Fruit fly (Drosophila melanogaster) whole organism, adult: ENCODE measurements around the gene CG7512.

Experiments
- CG11617 ChIP-seq: fragments of 200-800 bp; sonication (Bioruptor generic); optimal IDR thresholded peaks from 2 replicates; lab custom pipeline; 2017; ENCODE audit warnings: mild to moderate bottlenecking, missing biosample characterization, missing genetic modification reagents, missing genetic modification characterization
- CG12768 ChIP-seq: fragments of 200-800 bp; sonication (Bioruptor generic); optimal IDR thresholded peaks from 2 replicates; lab custom pipeline; 2017; ENCODE audit warnings: missing biosample characterization, missing genetic modification characterization, mild to moderate bottlenecking, moderate library complexity, missing genetic modification reagents
- CG14711 ChIP-seq: fragments of 200-800 bp; sonication (Bioruptor generic); optimal IDR thresholded peaks from 2 replicates; lab custom pipeline; 2018; ENCODE audit warnings: missing biosample characterization, mild to moderate bottlenecking, missing genetic modification characterization, moderate library complexity
- CG1620 ChIP-seq: fragments of 200-800 bp; sonication (Bioruptor generic); optimal IDR thresholded peaks from 2 replicates; lab custom pipeline; 2016; ENCODE audit warnings: missing biosample characterization, missing genetic modification characterization
- CG33017 ChIP-seq: fragments of 200-800 bp; sonication (Bioruptor generic); optimal IDR thresholded peaks from 2 replicates; lab custom pipeline; 2018; ENCODE audit warnings: missing biosample characterization, mild to moderate bottlenecking, missing genetic modification characterization, moderate library complexity
- CG5204 ChIP-seq: fragments of 200-800 bp; sonication (Bioruptor generic); optimal IDR thresholded peaks from 2 replicates; lab custom pipeline; 2016; ENCODE audit warnings: missing biosample characterization, missing genetic modification characterization
- CG7045 ChIP-seq: fragments of 200-800 bp; sonication (Bioruptor generic); optimal IDR thresholded peaks from 2 replicates; lab custom pipeline; 2017; ENCODE audit warnings: missing biosample characterization, mild to moderate bottlenecking, missing genetic modification characterization
- CG7101 ChIP-seq: fragments of 200-800 bp; sonication (Bioruptor generic); optimal IDR thresholded peaks from 2 replicates; lab custom pipeline; 2018; ENCODE audit warnings: missing biosample characterization, mild to moderate bottlenecking, missing genetic modification characterization, moderate library complexity
- Clk ChIP-seq: fragments of 200-800 bp; sonication (Bioruptor generic); optimal IDR thresholded peaks from 2 replicates; lab custom pipeline; 2017; ENCODE audit warnings: missing biosample characterization, missing genetic modification characterization
- Crg-1 ChIP-seq: fragments of 200-800 bp; sonication (Bioruptor generic); optimal IDR thresholded peaks from 2 replicates; lab custom pipeline; 2016; ENCODE audit warnings: missing biosample characterization, missing genetic modification characterization
- Hr96 ChIP-seq: fragments of 200-800 bp; sonication (Bioruptor generic); optimal IDR thresholded peaks from 2 replicates; lab custom pipeline; 2016; ENCODE audit warnings: missing biosample characterization, missing genetic modification characterization
- Mnt ChIP-seq: fragments of 200-800 bp; sonication (Bioruptor generic); optimal IDR thresholded peaks from 2 replicates; lab custom pipeline; 2016; ENCODE audit warnings: missing biosample characterization, mild to moderate bottlenecking, missing genetic modification characterization
- bab1 ChIP-seq: fragments of 200-800 bp; sonication (Bioruptor generic); optimal IDR thresholded peaks from 3 replicates; lab custom pipeline; 2019; ENCODE audit warnings: missing biosample characterization, mild to moderate bottlenecking, missing genetic modification characterization, moderate library complexity
- cic ChIP-seq: fragments of 200-800 bp; sonication (Bioruptor generic); optimal IDR thresholded peaks from 2 replicates; lab custom pipeline; 2017; ENCODE audit warnings: missing biosample characterization, mild to moderate bottlenecking, missing genetic modification characterization, moderate library complexity
- cnc ChIP-seq, 2 experiments: fragments of >200 bp; optimal IDR thresholded peaks; 2 replicates each; lab custom pipeline; 2017
- kay ChIP-seq: fragments of 200-800 bp; sonication (Bioruptor generic); peaks from one replicate; lab custom pipeline; 2016; ENCODE audit warnings: missing biosample characterization, missing genetic modification characterization, borderline replicate concordance
- ovo ChIP-seq: fragments of 200-800 bp; sonication (Bioruptor generic); optimal IDR thresholded peaks from 2 replicates; lab custom pipeline; 2016; ENCODE audit warnings: missing biosample characterization, missing genetic modification characterization
- pad ChIP-seq: fragments of 200-800 bp; sonication (Bioruptor generic); optimal IDR thresholded peaks from 3 replicates; lab custom pipeline; 2017; ENCODE audit warnings: missing biosample characterization, missing genetic modification characterization, mild to moderate bottlenecking, moderate library complexity, missing genetic modification reagents
- tj ChIP-seq: fragments of 200-800 bp; sonication (Bioruptor generic); optimal IDR thresholded peaks from 3 replicates; lab custom pipeline; 2017; ENCODE audit warnings: missing biosample characterization, mild to moderate bottlenecking, missing genetic modification characterization, moderate library complexity
- toe ChIP-seq: fragments of 200-800 bp; sonication (Bioruptor generic); optimal IDR thresholded peaks from 2 replicates; lab custom pipeline; 2016; ENCODE audit warnings: missing biosample characterization, missing genetic modification characterization

Gene CG7512

dm6 chr3L:11549432-11549831 is 35.9 kb downstream of the CG7512 start:
- TF ChIP-seq tj (GFP tag; lab: Kevin White, UChicago) (peak; percentile 59), bab1 (GFP tag; lab: Kevin White, UChicago) (no peak)

DNA sequence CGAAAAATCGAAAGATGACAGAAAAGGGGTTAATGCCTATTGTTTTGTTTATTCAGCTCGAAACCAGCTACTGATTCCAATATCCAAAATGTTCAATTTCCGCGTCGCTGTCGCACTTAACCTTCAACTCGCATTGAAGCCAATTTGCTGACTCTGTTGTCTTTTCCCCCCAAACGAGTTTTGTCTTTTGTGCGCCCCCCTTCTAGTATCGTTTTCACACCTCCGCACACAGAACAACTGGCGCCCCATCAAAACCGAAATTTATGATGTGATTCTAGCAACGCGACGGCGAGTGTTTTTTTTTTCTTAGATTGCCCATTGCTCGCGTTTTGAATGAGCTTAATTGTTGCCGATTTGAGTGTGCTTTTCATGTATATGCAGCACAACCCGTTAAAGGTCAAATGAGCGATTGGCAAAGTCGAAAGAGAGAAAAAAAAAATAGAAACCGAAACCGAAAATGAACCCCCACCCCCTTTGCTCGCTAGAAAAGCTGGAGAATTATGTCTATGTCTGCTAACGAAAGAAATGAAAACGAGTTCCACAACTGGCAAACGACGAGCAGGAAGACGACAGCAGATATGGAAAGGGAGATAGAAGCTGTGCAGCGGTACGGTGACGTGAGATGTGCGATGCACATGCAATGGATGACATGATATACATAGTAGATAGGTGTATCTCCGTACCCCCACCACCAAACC is 37.0 kb downstream of the CG7512 start:
- TF ChIP-seq CG1620 (GFP tag; lab: Kevin White, UChicago) (no peak), tj (GFP tag; lab: Kevin White, UChicago) (peak; percentile 89)

DNA sequence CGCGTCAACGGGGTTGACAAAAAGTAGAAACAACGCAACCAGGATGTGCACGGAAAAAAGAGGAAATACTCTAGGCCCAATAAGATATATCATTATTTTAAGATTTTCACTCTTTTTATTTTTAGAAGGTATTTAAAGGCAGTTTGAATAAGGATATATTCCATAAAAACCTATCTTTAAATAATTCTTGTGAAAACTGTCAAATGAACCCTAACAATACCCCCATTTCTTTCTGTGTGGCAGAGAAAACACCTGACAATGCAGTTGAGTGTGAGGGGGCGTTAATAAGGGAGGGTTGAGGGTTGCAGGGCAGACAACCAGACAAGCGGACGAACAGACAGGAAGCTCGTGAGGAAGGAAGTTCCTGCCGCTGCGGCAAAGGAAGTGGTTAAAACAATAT is 38.4 kb downstream of the CG7512 start:
- TF ChIP-seq CG5204 (no peak), kay (no peak), pad (no peak), CG14711 (peak; percentile 19), Mnt (no peak), tj (GFP tag; lab: Kevin White, UChicago) (peak; percentile 1), CG33017 (tag; lab: Kevin White, UChicago) (peak; percentile 11)

dm6 chr3L:11552996-11553671 is 39.6 kb downstream of the CG7512 start:
- TF ChIP-seq CG7101 (tag; lab: Kevin White, UChicago) (peak; percentile 38), Crg-1 (peak; percentile 25), CG12768 (GFP tag; lab: Kevin White, UChicago) (peak; percentile 87), CG1620 (GFP tag; lab: Kevin White, UChicago) (no peak), CG14711 (no peak), tj (GFP tag; lab: Kevin White, UChicago) (peak; percentile 85), Clk (GFP tag; lab: Kevin White, UChicago) (no peak), ovo (no peak), Mnt (peak; percentile 72), CG7045 (GFP tag; lab: Kevin White, UChicago) (no peak), CG33017 (tag; lab: Kevin White, UChicago) (peak; percentile 22), bab1 (GFP tag; lab: Kevin White, UChicago) (peak; percentile 57), CG11617 (peak; percentile 32), toe (GFP tag; lab: Kevin White, UChicago) (no peak), CG5204 (no peak), kay (no peak), pad (peak; percentile 22), cic (GFP tag; lab: Kevin White, UChicago) (peak; percentile 90), Hr96 (GFP tag; lab: Kevin White, UChicago) (no peak)

- TF ChIP-seq kay (no peak), CG14711 (no peak), cic (GFP tag; lab: Kevin White, UChicago) (no peak), CG12768 (GFP tag; lab: Kevin White, UChicago) (no peak), CG1620 (GFP tag; lab: Kevin White, UChicago) (no peak), bab1 (GFP tag; lab: Kevin White, UChicago) (no peak), CG7045 (GFP tag; lab: Kevin White, UChicago) (no peak), CG7101 (tag; lab: Kevin White, UChicago) (no peak), Mnt (no peak), pad (no peak), Hr96 (GFP tag; lab: Kevin White, UChicago) (no peak)
Observed at dm6 chr3L:11553672-11554068, 40.2 kb downstream of the CG7512 start.

DNA sequence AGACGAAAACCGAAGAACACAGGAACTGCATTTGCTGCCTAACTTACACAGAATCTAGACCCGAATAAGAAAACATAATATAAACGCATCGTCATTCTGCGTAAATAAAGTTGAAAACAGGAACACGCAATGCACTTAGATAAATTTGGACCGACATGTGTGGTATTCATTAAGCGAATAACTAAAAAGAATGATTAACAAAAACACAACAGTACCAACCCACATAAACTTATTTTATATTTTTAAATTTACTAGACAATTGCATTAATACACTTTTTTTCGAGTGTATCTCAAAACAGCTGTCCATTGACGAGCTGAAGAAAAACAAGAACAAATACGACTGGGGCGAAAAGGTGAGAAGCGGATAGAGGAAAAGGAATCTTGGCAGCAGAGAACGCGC is 40.8 kb downstream of the CG7512 start:
- TF ChIP-seq Mnt: no peak
- TF ChIP-seq CG14711: peak; percentile 11
- TF ChIP-seq cnc (optimal IDR thresholded peaks at IDR 0.05; lab: Kevin White, UChicago): no peak
- no peak for TF ChIP-seq cic (GFP tag; lab: Kevin White, UChicago)
- TF ChIP-seq CG7101 (tag; lab: Kevin White, UChicago): peak; percentile 6
- TF ChIP-seq bab1 (GFP tag; lab: Kevin White, UChicago): no peak

dm6 chr3L:11554796-11555195 is 41.3 kb downstream of the CG7512 start:
- no peak for TF ChIP-seq CG1620 (GFP tag; lab: Kevin White, UChicago)
- TF ChIP-seq Crg-1: no peak
- no peak for TF ChIP-seq Clk (GFP tag; lab: Kevin White, UChicago)
- TF ChIP-seq kay: no peak
